Fruit fly (Drosophila melanogaster) whole organism, embryonic: ENCODE measurements around the gene Phae1.
A peak's percentile ranks its signal among the peaks of the same experiment; 100 is the strongest.

Experiments
- Abd-B ChIP-seq: fragments of 200-800 bp; sonication (Bioruptor generic); optimal IDR thresholded peaks from 2 replicates; lab custom pipeline; 2018; ENCODE audit warnings: missing biosample characterization, mild to moderate bottlenecking, missing genetic modification characterization, moderate library complexity
- CG11696 ChIP-seq: fragments of 200-800 bp; sonication (Bioruptor generic); IDR thresholded peaks from 2 replicates; pipeline ENCODE4 v1.3.6; 2022; ENCODE audit warnings: missing biosample characterization, missing genetic modification characterization
- CG12769 ChIP-seq: fragments of 200-800 bp; sonication (Bioruptor generic); optimal IDR thresholded peaks from 2 replicates; lab custom pipeline; 2019; ENCODE audit warnings: missing biosample characterization, mild to moderate bottlenecking, missing genetic modification characterization, moderate library complexity
- CG13424 ChIP-seq: fragments of 200-800 bp; sonication (Bioruptor generic); optimal IDR thresholded peaks from 2 replicates; lab custom pipeline; 2019; ENCODE audit warnings: missing biosample characterization, mild to moderate bottlenecking, missing genetic modification characterization, moderate library complexity
- CG14860 ChIP-seq: fragments of 200-800 bp; sonication (Bioruptor generic); IDR thresholded peaks from 3 replicates; pipeline ENCODE4 v1.3.6; 2022; ENCODE audit warnings: missing biosample characterization, missing genetic modification characterization; ENCODE audit not compliant: partially characterized antibody
- CG15011 ChIP-seq: fragments of 200-800 bp; sonication (Bioruptor generic); optimal IDR thresholded peaks from 3 replicates; lab custom pipeline; 2018; ENCODE audit warnings: missing biosample characterization, mild to moderate bottlenecking, missing genetic modification characterization
- CG15269 ChIP-seq: fragments of 200-800 bp; sonication (Bioruptor generic); optimal IDR thresholded peaks from 2 replicates; lab custom pipeline; 2018; ENCODE audit warnings: missing biosample characterization, mild to moderate bottlenecking, missing genetic modification characterization, moderate library complexity
- CG16863 ChIP-seq: fragments of 200-800 bp; sonication (Bioruptor generic); optimal IDR thresholded peaks from 3 replicates; lab custom pipeline; 2016; ENCODE audit warnings: missing biosample characterization, missing genetic modification characterization
- CG17186 ChIP-seq: fragments of 200-800 bp; sonication (Bioruptor generic); optimal IDR thresholded peaks from 3 replicates; lab custom pipeline; 2017; ENCODE audit warnings: missing biosample characterization, missing genetic modification reagents, missing genetic modification characterization
- CG3281 ChIP-seq: fragments of 200-800 bp; sonication (Bioruptor generic); optimal IDR thresholded peaks from 3 replicates; lab custom pipeline; 2017; ENCODE audit warnings: missing biosample characterization, mild to moderate bottlenecking, missing genetic modification characterization
- CG3838 ChIP-seq: fragments of 200-800 bp; sonication (Bioruptor generic); optimal IDR thresholded peaks from 3 replicates; lab custom pipeline; 2016; ENCODE audit warnings: missing biosample characterization, missing genetic modification characterization
- CG4404 ChIP-seq: fragments of 200-800 bp; sonication (Bioruptor generic); IDR thresholded peaks from 2 replicates; pipeline ENCODE4 v1.3.6; 2022; ENCODE audit warnings: missing biosample characterization, missing genetic modification characterization
- CG6175 ChIP-seq: fragments of 200-800 bp; sonication (Bioruptor generic); IDR thresholded peaks from 3 replicates; pipeline ENCODE4 v1.3.6; 2022; ENCODE audit warnings: missing biosample characterization, missing genetic modification characterization
- CG6813 ChIP-seq: fragments of 200-800 bp; sonication (Bioruptor generic); optimal IDR thresholded peaks from 2 replicates; lab custom pipeline; 2017; ENCODE audit warnings: missing biosample characterization, missing genetic modification characterization, mild to moderate bottlenecking, moderate library complexity, missing genetic modification reagents
- CG7963 ChIP-seq: fragments of 200-800 bp; sonication (Bioruptor generic); IDR thresholded peaks from 3 replicates; pipeline ENCODE4 v1.3.6; 2022; ENCODE audit warnings: missing biosample characterization, missing genetic modification characterization; ENCODE audit not compliant: partially characterized antibody
- CG9437 ChIP-seq: fragments of 200-800 bp; sonication (Bioruptor generic); optimal IDR thresholded peaks from 2 replicates; lab custom pipeline; 2018; ENCODE audit warnings: missing biosample characterization, mild to moderate bottlenecking, missing genetic modification characterization
- CrebB ChIP-seq: fragments of 200-800 bp; sonication (Bioruptor generic); optimal IDR thresholded peaks from 3 replicates; lab custom pipeline; 2018; ENCODE audit warnings: missing biosample characterization, mild to moderate bottlenecking, missing genetic modification characterization
- D19A ChIP-seq: fragments of 200-800 bp; optimal IDR thresholded peaks from 3 replicates; lab custom pipeline; 2019; ENCODE audit warnings: missing biosample characterization, mild to moderate bottlenecking, missing genetic modification characterization, moderate library complexity
- Doc2 ChIP-seq: fragments of 200-800 bp; sonication (Bioruptor generic); IDR thresholded peaks from 2 replicates; pipeline ENCODE4 v1.3.6; 2022; ENCODE audit warnings: missing biosample characterization, missing genetic modification characterization
- Dref ChIP-seq: fragments of 200-800 bp; sonication (Bioruptor generic); IDR thresholded peaks from 2 replicates; pipeline ENCODE4 v1.3.6; 2022; ENCODE audit warnings: missing biosample characterization, missing genetic modification characterization
- HHEX ChIP-seq: fragments of 200-800 bp; sonication (Bioruptor generic); optimal IDR thresholded peaks from 3 replicates; lab custom pipeline; 2017; ENCODE audit warnings: missing biosample characterization, mild to moderate bottlenecking, missing genetic modification characterization, missing genetic modification reagents
- HLH3B ChIP-seq: fragments of 200-800 bp; sonication (Bioruptor generic); IDR thresholded peaks from 2 replicates; pipeline ENCODE4 v1.3.6; 2022; ENCODE audit warnings: missing biosample characterization, missing genetic modification characterization
- Hsf ChIP-seq: fragments of 200-800 bp; sonication (Bioruptor generic); optimal IDR thresholded peaks from 3 replicates; lab custom pipeline; 2016; ENCODE audit warnings: missing biosample characterization, missing genetic modification characterization
- Jarid2 ChIP-seq: fragments of 200-800 bp; sonication (Bioruptor generic); optimal IDR thresholded peaks from 3 replicates; lab custom pipeline; 2017; ENCODE audit warnings: mild to moderate bottlenecking, missing biosample characterization, missing genetic modification reagents, missing genetic modification characterization
- Lim3 ChIP-seq: fragments of 200-800 bp; sonication (Bioruptor generic); IDR thresholded peaks from 2 replicates; pipeline ENCODE4 v1.3.6; 2022; ENCODE audit warnings: missing biosample characterization, missing genetic modification characterization
- Med ChIP-seq: fragments of 200-800 bp; sonication (Bioruptor generic); peaks from one replicate; lab custom pipeline; 2016; ENCODE audit warnings: missing biosample characterization, missing genetic modification characterization, mild to moderate bottlenecking, inconsistent platforms, moderate library complexity
- Ssrp ChIP-seq: fragments of 200-800 bp; sonication (Bioruptor generic); optimal IDR thresholded peaks from 2 replicates; lab custom pipeline; 2018; ENCODE audit warnings: missing biosample characterization, mild to moderate bottlenecking, missing genetic modification characterization, moderate library complexity
- Tbp ChIP-seq: fragments of >200 bp; optimal IDR thresholded peaks from 2 replicates; lab custom pipeline; 2018; ENCODE audit warnings: missing biosample characterization, missing genetic modification characterization
- Usf ChIP-seq: fragments of 200-800 bp; sonication (Bioruptor generic); optimal IDR thresholded peaks from 2 replicates; lab custom pipeline; 2017; ENCODE audit warnings: missing genotype, missing biosample characterization, missing genetic modification characterization
- Xbp1 ChIP-seq: fragments of 200-800 bp; sonication (Bioruptor generic); optimal IDR thresholded peaks from 3 replicates; lab custom pipeline; 2016; ENCODE audit warnings: missing biosample characterization, mild to moderate bottlenecking, missing genetic modification characterization
- az2 ChIP-seq: fragments of 200-800 bp; sonication (Bioruptor generic); optimal IDR thresholded peaks from 3 replicates; lab custom pipeline; 2016; ENCODE audit warnings: missing biosample characterization, missing genetic modification characterization
- cad ChIP-seq: fragments of >200 bp; optimal IDR thresholded peaks from 2 replicates; lab custom pipeline; 2017; ENCODE audit warnings: missing biosample characterization, missing genetic modification characterization
- corto ChIP-seq: fragments of 200-800 bp; sonication (Bioruptor generic); optimal IDR thresholded peaks from 2 replicates; lab custom pipeline; 2016; ENCODE audit warnings: missing biosample characterization, mild to moderate bottlenecking, missing genetic modification characterization, moderate library complexity
- dm ChIP-seq: fragments of 200-800 bp; sonication (Bioruptor generic); optimal IDR thresholded peaks from 3 replicates; lab custom pipeline; 2016; ENCODE audit warnings: missing biosample characterization, missing genetic modification characterization
- fd3F ChIP-seq: fragments of 200-800 bp; sonication (Bioruptor generic); optimal IDR thresholded peaks from 2 replicates; lab custom pipeline; 2018; ENCODE audit warnings: missing biosample characterization, mild to moderate bottlenecking, missing genetic modification characterization, moderate library complexity
- gcm ChIP-seq: fragments of 200-800 bp; sonication (Bioruptor generic); optimal IDR thresholded peaks from 2 replicates; lab custom pipeline; 2019; ENCODE audit warnings: missing biosample characterization, mild to moderate bottlenecking, missing genetic modification characterization, moderate library complexity
- gt ChIP-seq: fragments of 200-800 bp; sonication (Bioruptor generic); IDR thresholded peaks from 2 replicates; pipeline ENCODE4 v1.3.6; 2022; ENCODE audit warnings: missing biosample characterization, missing genetic modification characterization
- lola ChIP-seq, 3 experiments: fragments of >200 bp in 2 of 3; fragments of 200-800 bp in 1 of 3; sonication (Bioruptor generic) in 1 of 3; optimal IDR thresholded peaks; 2 replicates each; lab custom pipeline; 2017 to 2019; ENCODE audit warnings: missing biosample characterization in 3 of 3, missing genetic modification characterization in 3 of 3, mild to moderate bottlenecking in 1 of 3, moderate library complexity in 1 of 3
- maf-S ChIP-seq: fragments of 200-800 bp; sonication (Bioruptor generic); optimal IDR thresholded peaks from 2 replicates; lab custom pipeline; 2016; ENCODE audit warnings: missing biosample characterization, missing genetic modification characterization
- nerfin-1 ChIP-seq: fragments of 200-800 bp; sonication (Bioruptor generic); optimal IDR thresholded peaks from 3 replicates; lab custom pipeline; 2019; ENCODE audit warnings: missing biosample characterization, mild to moderate bottlenecking, missing genetic modification characterization, moderate library complexity
- prd ChIP-seq, 3 experiments: fragments of >200 bp in 2 of 3; fragments of 200-800 bp in 1 of 3; sonication (Bioruptor generic) in 1 of 3; optimal IDR thresholded peaks in 2 of 3; IDR thresholded peaks in 1 of 3; 2 replicates in 2 of 3; 3 replicates in 1 of 3; pipeline versions ENCODE4 v1.3.6 to Lab custom; 2017 to 2022; ENCODE audit warnings: missing biosample characterization in 1 of 3, missing genetic modification characterization in 1 of 3
- psq ChIP-seq: fragments of 200-800 bp; sonication (Bioruptor generic); optimal IDR thresholded peaks from 2 replicates; lab custom pipeline; 2017; ENCODE audit warnings: missing biosample characterization, missing genetic modification characterization
- pum ChIP-seq: fragments of 200-800 bp; sonication (Bioruptor generic); optimal IDR thresholded peaks from 2 replicates; lab custom pipeline; 2016; ENCODE audit warnings: missing biosample characterization, missing genetic modification characterization
- row ChIP-seq: fragments of 200-800 bp; sonication (Bioruptor generic); IDR thresholded peaks from 3 replicates; pipeline ENCODE4 v1.3.6; 2022; ENCODE audit warnings: missing biosample characterization, missing genetic modification characterization
- sc ChIP-seq, 3 experiments: fragments of >200 bp in 2 of 3; fragments of 200-800 bp in 1 of 3; sonication (Bioruptor generic) in 1 of 3; optimal IDR thresholded peaks; 2 replicates in 2 of 3; 3 replicates in 1 of 3; lab custom pipeline; 2017; ENCODE audit warnings: mild to moderate bottlenecking in 1 of 3, missing biosample characterization in 1 of 3, missing genetic modification characterization in 1 of 3, missing genetic modification reagents in 1 of 3
- shn ChIP-seq: fragments of 200-800 bp; sonication (Bioruptor generic); optimal IDR thresholded peaks from 3 replicates; lab custom pipeline; 2016; ENCODE audit warnings: missing biosample characterization, missing genetic modification characterization
- tin ChIP-seq: fragments of 200-800 bp; sonication (Bioruptor generic); optimal IDR thresholded peaks from 3 replicates; lab custom pipeline; 2016; ENCODE audit warnings: missing biosample characterization, missing genetic modification characterization
- vnd ChIP-seq: fragments of 200-800 bp; sonication (Bioruptor generic); IDR thresholded peaks from 3 replicates; pipeline ENCODE4 v1.3.6; 2022; ENCODE audit warnings: missing biosample characterization, missing genetic modification characterization; ENCODE audit not compliant: partially characterized antibody

The Phae1 gene

dm6 chr2L:12065683-12066386 lies 43.4 kb upstream of the Phae1 start (continued):
- TF ChIP-seq pum (GFP tag; lab: Kevin White, UChicago) = no peak
- no peak for TF ChIP-seq Abd-B (GFP tag; lab: Kevin White, UChicago)
- TF ChIP-seq Jarid2 (GFP tag; lab: Kevin White, UChicago) = no peak
- TF ChIP-seq Med = no peak
- peak; percentile 15 for TF ChIP-seq corto (GFP tag; lab: Kevin White, UChicago)
- TF ChIP-seq CG4404 (GFP tag; lab: Robert Waterston, UW) = 0 out of 2 replicates have a peak, but pooled peaks have one; percentile 39
- TF ChIP-seq psq (GFP tag; lab: Kevin White, UChicago) = no peak
- peak; percentile 44 for TF ChIP-seq CG13424 (tag; lab: Kevin White, UChicago)
- no peak for TF ChIP-seq Dref
- no peak for TF ChIP-seq shn (GFP tag; lab: Kevin White, UChicago)
- TF ChIP-seq lola (GFP tag; optimal IDR thresholded peaks at IDR 0.05; lab: Kevin White, UChicago) = peak in 1 of 3 experiments; percentile 74
- TF ChIP-seq tin (GFP tag; lab: Kevin White, UChicago) = no peak
- no peak for TF ChIP-seq CG15011 (GFP tag; lab: Kevin White, UChicago)
- peak; percentile 53 for TF ChIP-seq cad (GFP tag; lab: Kevin White, UChicago)
- peak; percentile 1 for TF ChIP-seq CG9437
- no peak for TF ChIP-seq CG3281 (GFP tag; lab: Kevin White, UChicago)
- TF ChIP-seq fd3F (GFP tag; lab: Kevin White, UChicago) = no peak
- no peak for TF ChIP-seq CG11696
- no peak for TF ChIP-seq CrebB (tag; lab: Kevin White, UChicago)
- peak; percentile 32 for TF ChIP-seq az2 (GFP tag; lab: Kevin White, UChicago)
- TF ChIP-seq Lim3 (GFP tag; lab: Robert Waterston, UW) = no peak
- TF ChIP-seq dm (GFP tag; lab: Kevin White, UChicago) = no peak
- peak; percentile 50 for TF ChIP-seq row (GFP tag; lab: Robert Waterston, UW)
- TF ChIP-seq CG7963 (GFP tag; lab: Robert Waterston, UW) = no peak
- TF ChIP-seq CG16863 (GFP tag; lab: Kevin White, UChicago) = no peak
- no peak for TF ChIP-seq CG3838
- no peak for TF ChIP-seq CG15269 (tag; lab: Kevin White, UChicago)
- no peak for TF ChIP-seq CG6175 (GFP tag; lab: Robert Waterston, UW)
- no peak for TF ChIP-seq vnd (GFP tag; lab: Robert Waterston, UW)
- TF ChIP-seq CG12769 = no peak
- TF ChIP-seq prd (optimal IDR thresholded peaks at IDR 0.05; lab: Kevin White, UChicago) = no peak
- TF ChIP-seq prd (GFP tag; IDR thresholded peaks at IDR 0.05; lab: Robert Waterston, UW) = peak; percentile 76; the same call in 2 of the 3 replicates
- TF ChIP-seq Hsf (GFP tag; lab: Kevin White, UChicago) = no peak
- no peak for TF ChIP-seq sc (optimal IDR thresholded peaks at IDR 0.05; lab: Kevin White, UChicago)
- TF ChIP-seq sc (GFP tag; optimal IDR thresholded peaks at IDR 0.05; lab: Kevin White, UChicago) = no peak
- peak; percentile 47 for TF ChIP-seq nerfin-1 (tag; lab: Kevin White, UChicago)
- no peak for TF ChIP-seq maf-S (GFP tag; lab: Kevin White, UChicago)
- TF ChIP-seq gt (GFP tag; lab: Robert Waterston, UW) = no peak
- TF ChIP-seq HLH3B (GFP tag; lab: Robert Waterston, UW) = no peak
- no peak for TF ChIP-seq Usf (GFP tag; lab: Kevin White, UChicago)
- TF ChIP-seq Tbp (GFP tag; lab: Kevin White, UChicago) = no peak
- peak; percentile 52 for TF ChIP-seq gcm (GFP tag; lab: Kevin White, UChicago)
- peak; percentile 55 for TF ChIP-seq D19A (tag; lab: Kevin White, UChicago)
- TF ChIP-seq HHEX (GFP tag; lab: Kevin White, UChicago) = no peak
- TF ChIP-seq CG17186 (GFP tag; lab: Kevin White, UChicago) = no peak
- TF ChIP-seq CG14860 = no peak
- TF ChIP-seq Xbp1 (GFP tag; lab: Kevin White, UChicago) = no peak
- TF ChIP-seq CG6813 (GFP tag; lab: Kevin White, UChicago) = peak; percentile 35
- no peak for TF ChIP-seq Doc2 (GFP tag; lab: Robert Waterston, UW)
- TF ChIP-seq Ssrp (tag; lab: Kevin White, UChicago) = peak; percentile 49
